Fruit fly (Drosophila melanogaster) whole organism, wandering third instar larva: ENCODE results near the gene Nep6.

Experiments
- brk ChIP-seq: fragments of 200-800 bp; sonication (Bioruptor generic); optimal IDR thresholded peaks from 2 replicates; lab custom pipeline; 2016; ENCODE audit warnings: missing biosample characterization, mild to moderate bottlenecking, missing genetic modification characterization
- fru ChIP-seq: fragments of 200-800 bp; sonication (Bioruptor generic); optimal IDR thresholded peaks from 3 replicates; lab custom pipeline; 2016; ENCODE audit warnings: missing biosample characterization, mild to moderate bottlenecking, missing genetic modification characterization
- h ChIP-seq: fragments of 200-800 bp; sonication (Bioruptor generic); optimal IDR thresholded peaks from 3 replicates; lab custom pipeline; 2016; ENCODE audit warnings: missing biosample characterization, mild to moderate bottlenecking, missing genetic modification characterization
- pan ChIP-seq: fragments of >200 bp; optimal IDR thresholded peaks from 2 replicates; lab custom pipeline; 2017
- woc ChIP-seq: sonication (Bioruptor generic); optimal IDR thresholded peaks from 2 replicates; lab custom pipeline; 2016; ENCODE audit warnings: missing biosample characterization, mild to moderate bottlenecking, missing genetic modification characterization

DNA sequence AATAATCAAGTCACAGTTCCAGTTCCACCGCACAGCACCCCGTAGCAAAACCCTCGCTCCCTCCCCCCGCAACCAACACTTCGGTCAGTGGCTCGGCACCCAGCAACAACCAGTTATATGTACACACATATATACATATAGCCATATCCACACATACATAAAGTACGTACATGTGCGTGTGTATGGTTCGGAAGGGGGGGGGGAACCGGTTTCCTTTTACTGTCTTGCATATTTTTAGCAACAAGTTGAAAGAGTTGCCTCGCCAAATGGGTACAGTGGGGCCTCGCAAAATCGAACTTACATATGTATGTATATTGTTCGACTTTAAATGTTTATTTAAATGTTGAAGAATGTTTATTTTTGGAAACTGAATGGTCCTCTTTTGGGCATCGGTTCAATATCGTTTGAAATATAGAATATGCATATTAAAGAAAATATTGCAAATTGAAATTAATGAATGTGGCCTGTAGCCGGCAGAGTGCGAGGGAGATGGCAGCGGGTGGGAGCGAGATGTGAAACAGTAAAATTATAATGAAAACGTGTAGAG is 46.4 kb upstream of the Nep6 start:
- TF ChIP-seq woc (peak; percentile 97), pan (lab: Kevin White, UChicago) (no peak), brk (peak; percentile 82), fru (GFP tag; lab: Kevin White, UChicago) (peak; percentile 96), h (GFP tag; lab: Kevin White, UChicago) (peak; percentile 94)
